Fruit fly (Drosophila melanogaster) whole organism, prepupa: ENCODE results near the gene CG2663.

Source experiments
- Blimp-1 ChIP-seq: fragments of 200-800 bp; sonication (Bioruptor generic); optimal IDR thresholded peaks from 3 replicates; lab custom pipeline; 2017; ENCODE audit warnings: missing biosample characterization, missing genetic modification characterization, mild to moderate bottlenecking, moderate library complexity, missing genetic modification reagents
- CG11294 ChIP-seq: fragments of 200-800 bp; sonication (Bioruptor generic); IDR thresholded peaks from 2 replicates; pipeline ENCODE4 v1.3.6; 2022; ENCODE audit warnings: missing biosample characterization, missing genetic modification characterization
- CG11762 ChIP-seq: fragments of 200-800 bp; sonication (Bioruptor generic); optimal IDR thresholded peaks from 3 replicates; lab custom pipeline; 2016; ENCODE audit warnings: missing biosample characterization, missing genetic modification characterization; ENCODE audit not compliant: insufficient read depth
- CG11902 ChIP-seq: fragments of 200-800 bp; sonication (Bioruptor generic); optimal IDR thresholded peaks from 3 replicates; lab custom pipeline; 2016; ENCODE audit warnings: missing biosample characterization, missing genetic modification characterization
- CG15336 ChIP-seq: fragments of 200-800 bp; sonication (Bioruptor generic); IDR thresholded peaks from 2 replicates; pipeline ENCODE4 v1.3.6; 2022; ENCODE audit warnings: missing biosample characterization, missing genetic modification characterization
- CG1621 ChIP-seq: fragments of 200-800 bp; sonication (Bioruptor generic); optimal IDR thresholded peaks from 3 replicates; lab custom pipeline; 2018; ENCODE audit warnings: missing biosample characterization, mild to moderate bottlenecking, missing genetic modification characterization
- CG16779 ChIP-seq: fragments of 200-800 bp; sonication (Bioruptor generic); optimal IDR thresholded peaks from 3 replicates; lab custom pipeline; 2017; ENCODE audit warnings: missing biosample characterization, mild to moderate bottlenecking, missing genetic modification characterization
- CG3032 ChIP-seq: fragments of 200-800 bp; optimal IDR thresholded peaks from 2 replicates; lab custom pipeline; 2019; ENCODE audit warnings: missing biosample characterization, mild to moderate bottlenecking, missing genetic modification characterization, moderate library complexity
- CG31627 ChIP-seq: fragments of 200-800 bp; sonication (Bioruptor generic); optimal IDR thresholded peaks from 3 replicates; lab custom pipeline; 2016; ENCODE audit warnings: missing biosample characterization, missing genetic modification characterization
- CG32006 ChIP-seq: fragments of 200-800 bp; sonication (Bioruptor generic); optimal IDR thresholded peaks from 3 replicates; lab custom pipeline; 2017; ENCODE audit warnings: missing biosample characterization, mild to moderate bottlenecking, missing genetic modification characterization
- CG34406 ChIP-seq: fragments of 200-800 bp; sonication (Bioruptor generic); optimal IDR thresholded peaks from 3 replicates; lab custom pipeline; 2016; ENCODE audit warnings: missing biosample characterization, missing genetic modification characterization
- CG3919 ChIP-seq: fragments of 200-800 bp; sonication (Bioruptor generic); optimal IDR thresholded peaks from 3 replicates; lab custom pipeline; 2016; ENCODE audit warnings: missing biosample characterization, missing genetic modification characterization
- CG4318 ChIP-seq: fragments of 200-800 bp; sonication (Bioruptor generic); optimal IDR thresholded peaks from 3 replicates; lab custom pipeline; 2017; ENCODE audit warnings: missing biosample characterization, mild to moderate bottlenecking, missing genetic modification characterization
- CG6163 ChIP-seq: fragments of 200-800 bp; sonication (Bioruptor generic); IDR thresholded peaks from 3 replicates; pipeline ENCODE4 v1.3.6; 2022; ENCODE audit warnings: missing biosample characterization, missing genetic modification characterization
- CG6276 ChIP-seq: fragments of 200-800 bp; sonication (Bioruptor generic); optimal IDR thresholded peaks from 2 replicates; lab custom pipeline; 2017; ENCODE audit warnings: missing biosample characterization, mild to moderate bottlenecking, missing genetic modification characterization
- CG6792 ChIP-seq: fragments of 200-800 bp; sonication (Bioruptor generic); optimal IDR thresholded peaks from 3 replicates; lab custom pipeline; 2016; ENCODE audit warnings: missing biosample characterization, missing genetic modification characterization
- CG6808 ChIP-seq: fragments of 200-800 bp; sonication (Bioruptor generic); optimal IDR thresholded peaks from 3 replicates; lab custom pipeline; 2017; ENCODE audit warnings: missing biosample characterization, missing genetic modification characterization, mild to moderate bottlenecking, moderate library complexity, missing genetic modification reagents
- CG6854 ChIP-seq: fragments of 200-800 bp; sonication (Bioruptor generic); optimal IDR thresholded peaks from 2 replicates; lab custom pipeline; 2017; ENCODE audit warnings: missing biosample characterization, mild to moderate bottlenecking, missing genetic modification characterization
- CG7368 ChIP-seq: fragments of 200-800 bp; sonication (Bioruptor generic); optimal IDR thresholded peaks from 3 replicates; lab custom pipeline; 2016; ENCODE audit warnings: missing biosample characterization, missing genetic modification characterization
- CG8119 ChIP-seq: fragments of 200-800 bp; sonication (Bioruptor generic); IDR thresholded peaks from 3 replicates; pipeline ENCODE4 v1.3.6; 2022; ENCODE audit warnings: missing biosample characterization, missing genetic modification characterization
- CG8319 ChIP-seq: fragments of 200-800 bp; sonication (Bioruptor generic); optimal IDR thresholded peaks from 3 replicates; lab custom pipeline; 2016; ENCODE audit warnings: missing biosample characterization, missing genetic modification characterization
- CG8632 ChIP-seq: fragments of 200-800 bp; sonication (Bioruptor generic); optimal IDR thresholded peaks from 3 replicates; lab custom pipeline; 2016; ENCODE audit warnings: missing biosample characterization, missing genetic modification characterization
- CG9139 ChIP-seq: fragments of 200-800 bp; sonication (Bioruptor generic); optimal IDR thresholded peaks from 3 replicates; lab custom pipeline; 2017; ENCODE audit warnings: missing biosample characterization, mild to moderate bottlenecking, missing genetic modification characterization
- Eip75B ChIP-seq: fragments of 200-800 bp; sonication (Bioruptor generic); optimal IDR thresholded peaks from 3 replicates; lab custom pipeline; 2016; ENCODE audit warnings: missing biosample characterization, missing genetic modification characterization
- Eip78C ChIP-seq: fragments of 200-800 bp; sonication (Bioruptor generic); peaks from one replicate; lab custom pipeline; 2016; ENCODE audit warnings: missing biosample characterization, missing genetic modification characterization
- Eip93F ChIP-seq: fragments of 200-800 bp; sonication (Bioruptor generic); optimal IDR thresholded peaks from 2 replicates; lab custom pipeline; 2016; ENCODE audit warnings: missing biosample characterization, mild to moderate bottlenecking, missing genetic modification characterization
- Ets21C ChIP-seq: fragments of 200-800 bp; sonication (Bioruptor generic); optimal IDR thresholded peaks from 3 replicates; lab custom pipeline; 2016; ENCODE audit warnings: missing biosample characterization, missing genetic modification characterization
- Ets96B ChIP-seq: fragments of 200-800 bp; optimal IDR thresholded peaks from 2 replicates; lab custom pipeline; 2019; ENCODE audit warnings: missing biosample characterization, mild to moderate bottlenecking, missing genetic modification characterization, moderate library complexity
- Gug ChIP-seq: fragments of 200-800 bp; sonication (Bioruptor generic); IDR thresholded peaks from 2 replicates; pipeline ENCODE4 v1.3.6; 2022; ENCODE audit warnings: missing biosample characterization, missing genetic modification characterization
- Hr38 ChIP-seq: sonication (Bioruptor generic); optimal IDR thresholded peaks from 2 replicates; lab custom pipeline; 2016; ENCODE audit warnings: missing biosample characterization, missing genetic modification characterization
- Hr4 ChIP-seq: fragments of 200-800 bp; sonication (Bioruptor generic); optimal IDR thresholded peaks from 3 replicates; lab custom pipeline; 2016; ENCODE audit warnings: missing biosample characterization, missing genetic modification characterization
- Lpt ChIP-seq: fragments of 200-800 bp; sonication (Bioruptor generic); optimal IDR thresholded peaks from 3 replicates; lab custom pipeline; 2016; ENCODE audit warnings: missing biosample characterization, missing genetic modification characterization
- Met ChIP-seq: fragments of 200-800 bp; sonication (Bioruptor generic); optimal IDR thresholded peaks from 3 replicates; lab custom pipeline; 2016; ENCODE audit warnings: missing biosample characterization, missing genetic modification characterization
- OdsH ChIP-seq: fragments of 200-800 bp; sonication (Bioruptor generic); optimal IDR thresholded peaks from 3 replicates; lab custom pipeline; 2016; ENCODE audit warnings: missing biosample characterization, missing genetic modification characterization
- Smox ChIP-seq: fragments of 200-800 bp; sonication (Bioruptor generic); optimal IDR thresholded peaks from 3 replicates; lab custom pipeline; 2016; ENCODE audit warnings: missing biosample characterization, missing genetic modification characterization
- Sox102F ChIP-seq: fragments of 200-800 bp; sonication (Bioruptor generic); optimal IDR thresholded peaks from 2 replicates; lab custom pipeline; 2016; ENCODE audit warnings: missing biosample characterization, mild to moderate bottlenecking, missing genetic modification characterization
- Sox14 ChIP-seq: fragments of 200-800 bp; sonication (Bioruptor generic); optimal IDR thresholded peaks from 3 replicates; lab custom pipeline; 2016; ENCODE audit warnings: missing biosample characterization, missing genetic modification characterization
- Sox15 ChIP-seq: fragments of 200-800 bp; sonication (Bioruptor generic); optimal IDR thresholded peaks from 3 replicates; lab custom pipeline; 2016; ENCODE audit warnings: missing biosample characterization, missing genetic modification characterization
- achi ChIP-seq: fragments of 200-800 bp; sonication (Bioruptor generic); optimal IDR thresholded peaks from 3 replicates; lab custom pipeline; 2016; ENCODE audit warnings: missing biosample characterization, missing genetic modification characterization
- acj6 ChIP-seq: fragments of 200-800 bp; sonication (Bioruptor generic); optimal IDR thresholded peaks from 3 replicates; lab custom pipeline; 2016; ENCODE audit warnings: missing biosample characterization, missing genetic modification characterization
- cyc ChIP-seq: fragments of 200-800 bp; sonication (Bioruptor generic); optimal IDR thresholded peaks from 3 replicates; lab custom pipeline; 2016; ENCODE audit warnings: missing biosample characterization, missing genetic modification characterization
- dsx ChIP-seq: fragments of 200-800 bp; optimal IDR thresholded peaks from 3 replicates; lab custom pipeline; 2019; ENCODE audit warnings: missing biosample characterization, mild to moderate bottlenecking, missing genetic modification characterization, moderate library complexity; ENCODE audit not compliant: poor library complexity, severe bottlenecking
- eg ChIP-seq: fragments of 200-800 bp; sonication (Bioruptor generic); IDR thresholded peaks from 3 replicates; pipeline ENCODE4 v1.3.6; 2022; ENCODE audit warnings: missing biosample characterization, missing genetic modification characterization
- fd59A ChIP-seq: fragments of 200-800 bp; sonication (Bioruptor generic); optimal IDR thresholded peaks from 2 replicates; lab custom pipeline; 2017; ENCODE audit warnings: missing biosample characterization, mild to moderate bottlenecking, missing genetic modification characterization, missing genetic modification reagents
- fd85E ChIP-seq: fragments of 200-800 bp; sonication (Bioruptor generic); optimal IDR thresholded peaks from 3 replicates; lab custom pipeline; 2016; ENCODE audit warnings: missing biosample characterization, missing genetic modification characterization
- fkh ChIP-seq: fragments of 200-800 bp; sonication (Bioruptor generic); optimal IDR thresholded peaks from 3 replicates; lab custom pipeline; 2017; ENCODE audit warnings: missing biosample characterization, mild to moderate bottlenecking, missing genetic modification characterization, moderate library complexity
- lz ChIP-seq: fragments of 200-800 bp; sonication (Bioruptor generic); optimal IDR thresholded peaks from 3 replicates; lab custom pipeline; 2016; ENCODE audit warnings: missing biosample characterization, missing genetic modification characterization
- net ChIP-seq: fragments of 200-800 bp; sonication (Bioruptor generic); optimal IDR thresholded peaks from 3 replicates; lab custom pipeline; 2016; ENCODE audit warnings: missing biosample characterization, missing genetic modification characterization
- pdm3 ChIP-seq: fragments of 200-800 bp; sonication (Bioruptor generic); optimal IDR thresholded peaks from 3 replicates; lab custom pipeline; 2016; ENCODE audit warnings: missing biosample characterization, missing genetic modification characterization
- salr ChIP-seq, 2 experiments: fragments of 200-800 bp; sonication (Bioruptor generic); optimal IDR thresholded peaks; 3 replicates each; lab custom pipeline; 2016 to 2018; ENCODE audit warnings: missing biosample characterization in 2 of 2, missing genetic modification characterization in 2 of 2, mild to moderate bottlenecking in 1 of 2
- ss ChIP-seq, 2 experiments: fragments of 200-800 bp; sonication (Bioruptor generic); optimal IDR thresholded peaks; 2 replicates in 1 of 2; 3 replicates in 1 of 2; lab custom pipeline; 2017 to 2018; ENCODE audit warnings: mild to moderate bottlenecking in 2 of 2, missing biosample characterization in 2 of 2, missing genetic modification characterization in 2 of 2, moderate library complexity in 1 of 2
- svp ChIP-seq: fragments of 200-800 bp; sonication (Bioruptor generic); peaks from one replicate; lab custom pipeline; 2016; ENCODE audit warnings: missing biosample characterization, missing genetic modification characterization
- topi ChIP-seq: fragments of 200-800 bp; sonication (Bioruptor generic); optimal IDR thresholded peaks from 3 replicates; lab custom pipeline; 2016; ENCODE audit warnings: missing biosample characterization, missing genetic modification characterization
- vri ChIP-seq: fragments of 200-800 bp; sonication (Bioruptor generic); optimal IDR thresholded peaks from 3 replicates; lab custom pipeline; 2016; ENCODE audit warnings: missing biosample characterization, mild to moderate bottlenecking, missing genetic modification characterization

Gene CG2663

dm6 chr3R:5389435-5389834 is 14.5 kb downstream of the CG2663 start:
- TF ChIP-seq CG31627 (GFP tag; lab: Kevin White, UChicago) (no peak), CG8119 (0 out of 3 replicates have a peak, but pooled peaks have one; percentile 41), Eip75B (GFP tag; lab: Kevin White, UChicago) (no peak), Sox102F (no peak), salr (GFP tag; optimal IDR thresholded peaks at IDR 0.05; lab: Kevin White, UChicago) (no peak), CG34406 (no peak), CG11294 (GFP tag; lab: Robert Waterston, UW) (no peak), CG16779 (no peak), CG1621 (tag; lab: Kevin White, UChicago) (no peak), CG6163 (GFP tag; lab: Robert Waterston, UW) (no peak), OdsH (GFP tag; lab: Kevin White, UChicago) (no peak), pdm3 (GFP tag; lab: Kevin White, UChicago) (no peak), Blimp-1 (GFP tag; lab: Kevin White, UChicago) (no peak), lz (GFP tag; lab: Kevin White, UChicago) (no peak), Sox14 (GFP tag; lab: Kevin White, UChicago) (no peak), Ets21C (no peak), Eip78C (GFP tag; lab: Kevin White, UChicago) (peak; percentile 74), fkh (no peak), CG6276 (GFP tag; lab: Kevin White, UChicago) (no peak), CG3919 (GFP tag; lab: Kevin White, UChicago) (peak; percentile 15), Hr38 (no peak), fd59A (GFP tag; lab: Kevin White, UChicago) (peak; percentile 30), topi (GFP tag; lab: Kevin White, UChicago) (no peak), CG11762 (no peak), cyc (no peak), CG3032 (tag; lab: Kevin White, UChicago) (peak; percentile 36), CG32006 (GFP tag; lab: Kevin White, UChicago) (peak; percentile 56), CG8632 (no peak), Gug (GFP tag; lab: Robert Waterston, UW) (no peak), ss (GFP tag; optimal IDR thresholded peaks at IDR 0.05; lab: Kevin White, UChicago) (no peak), vri (GFP tag; lab: Kevin White, UChicago) (no peak), Hr4 (no peak), svp (no peak), CG11902 (GFP tag; lab: Kevin White, UChicago) (no peak), Ets96B (tag; lab: Kevin White, UChicago) (peak; percentile 22), CG15336 (GFP tag; lab: Robert Waterston, UW) (no peak), Sox15 (GFP tag; lab: Kevin White, UChicago) (no peak), Lpt (GFP tag; lab: Kevin White, UChicago) (peak; percentile 15), Eip93F (GFP tag; lab: Kevin White, UChicago) (no peak), CG7368 (GFP tag; lab: Kevin White, UChicago) (no peak), Smox (GFP tag; lab: Kevin White, UChicago) (no peak), CG4318 (GFP tag; lab: Kevin White, UChicago) (no peak), acj6 (no peak), achi (GFP tag; lab: Kevin White, UChicago) (no peak), CG9139 (GFP tag; lab: Kevin White, UChicago) (no peak), CG8319 (GFP tag; lab: Kevin White, UChicago) (no peak), dsx (GFP tag; lab: Kevin White, UChicago) (no peak), fd85E (GFP tag; lab: Kevin White, UChicago) (no peak), net (GFP tag; lab: Kevin White, UChicago) (peak; percentile 29), eg (no peak), CG6854 (GFP tag; lab: Kevin White, UChicago) (no peak), Met (no peak), CG6808 (GFP tag; lab: Kevin White, UChicago) (no peak), CG6792 (GFP tag; lab: Kevin White, UChicago) (no peak)
